Fruit fly (Drosophila melanogaster): ENCODE measurements around the gene Clbn.

DNA sequence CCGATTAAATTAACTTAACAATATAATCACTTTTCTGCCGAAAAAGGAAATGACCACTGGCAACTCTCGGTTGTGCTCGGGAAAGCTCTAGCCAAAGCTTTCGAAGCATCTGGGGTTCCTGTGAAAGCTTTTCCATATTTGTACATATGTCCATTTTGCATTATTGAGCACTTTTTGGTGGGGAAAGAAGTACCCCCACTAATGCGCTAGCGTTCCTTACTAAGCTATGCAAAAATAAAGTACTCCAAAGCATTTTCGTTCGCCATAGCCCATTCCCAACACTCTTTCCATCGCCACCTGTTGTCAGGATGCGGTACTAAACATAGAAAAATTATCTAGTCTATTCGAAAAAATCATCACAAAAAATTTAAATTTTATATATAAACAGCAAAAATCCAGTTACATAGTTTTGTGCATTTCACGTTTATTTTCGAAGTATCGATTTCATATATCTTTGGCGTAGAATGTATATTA, 14.8 kb upstream of the Clbn start, which contains the start of gene Nepl16:
- no peak for TF ChIP-seq usp (GFP tag; optimal IDR thresholded peaks at IDR 0.05)
- no peak for TF ChIP-seq psq (optimal IDR thresholded peaks at IDR 0.05)
- TF ChIP-seq pan (optimal IDR thresholded peaks at IDR 0.05): no peak

All from whole organism.